Worm (Caenorhabditis elegans) whole organism, early embryonic: ENCODE data around the gene Y43F8B.3.

Source experiments
- B0310.2 ChIP-seq: sonication (generic microtip); optimal IDR thresholded peaks from 2 replicates; lab custom pipeline; 2016; ENCODE audit warnings: mild to moderate bottlenecking, missing genetic modification characterization, missing compliant biosample characterization
- F13C5.2 ChIP-seq: sonication (generic microtip); optimal IDR thresholded peaks from 2 replicates; lab custom pipeline; 2017; ENCODE audit warnings: mild to moderate bottlenecking, missing genetic modification characterization, inconsistent platforms, missing compliant biosample characterization
- aly-1 ChIP-seq: sonication (generic microtip); optimal IDR thresholded peaks from 2 replicates; lab custom pipeline; 2016; ENCODE audit warnings: missing genetic modification characterization, missing compliant biosample characterization
- ama-1 ChIP-seq: fragments of 150-350 bp; optimal IDR thresholded peaks from 2 replicates; lab custom pipeline; 2014
- ceh-13 ChIP-seq: fragments of 200-800 bp; sonication (Bioruptor generic); optimal IDR thresholded peaks from 2 replicates; lab custom pipeline; 2018; ENCODE audit warnings: mild to moderate bottlenecking, missing genetic modification characterization, missing compliant biosample characterization
- ceh-36 ChIP-seq: sonication (generic microtip); optimal IDR thresholded peaks from 2 replicates; lab custom pipeline; 2016; ENCODE audit warnings: missing genetic modification characterization, inconsistent platforms, missing compliant biosample characterization
- ets-7 ChIP-seq: sonication (generic microtip); optimal IDR thresholded peaks from 2 replicates; lab custom pipeline; 2016; ENCODE audit warnings: missing genotype, missing genetic modification characterization, missing compliant biosample characterization
- flt-1 ChIP-seq: fragments of 200-800 bp; sonication (Bioruptor generic); IDR thresholded peaks from 2 replicates; pipeline ENCODE4 v1.3.6; 2022; ENCODE audit warnings: missing genetic modification characterization, missing compliant biosample characterization
- hmbx-1 ChIP-seq: sonication (generic microtip); optimal IDR thresholded peaks from 2 replicates; lab custom pipeline; 2016; ENCODE audit warnings: mild to moderate bottlenecking, missing genetic modification characterization, missing compliant biosample characterization
- hmg-4 ChIP-seq: fragments of 200-800 bp; sonication (Bioruptor generic); optimal IDR thresholded peaks from 2 replicates; lab custom pipeline; 2018; ENCODE audit warnings: mild to moderate bottlenecking, missing genetic modification characterization, missing compliant biosample characterization
- hnd-1 ChIP-seq: sonication (generic microtip); optimal IDR thresholded peaks from 2 replicates; lab custom pipeline; 2016; ENCODE audit warnings: missing genetic modification characterization, missing compliant biosample characterization
- pes-1 ChIP-seq: fragments of 200-800 bp; sonication (Bioruptor generic); IDR thresholded peaks from 2 replicates; pipeline ENCODE4 v1.3.6; 2022; ENCODE audit warnings: missing genetic modification reagents, missing genetic modification characterization, missing compliant biosample characterization
- scrt-1 ChIP-seq: fragments of 200-800 bp; sonication (Bioruptor generic); IDR thresholded peaks from 2 replicates; pipeline ENCODE4 v1.3.6; 2022; ENCODE audit warnings: missing genetic modification characterization, missing compliant biosample characterization
- sea-1 ChIP-seq: fragments of 200-800 bp; sonication (Bioruptor generic); conservative IDR thresholded peaks from 2 replicates; pipeline ENCODE4 v1.3.6; 2022; ENCODE audit warnings: missing genetic modification characterization, missing compliant biosample characterization
- tbx-11 ChIP-seq: fragments of 200-800 bp; sonication (Bioruptor generic); IDR thresholded peaks from 2 replicates; pipeline ENCODE4 v1.3.6; 2022; ENCODE audit warnings: missing genetic modification characterization, missing compliant biosample characterization
- tbx-37 ChIP-seq: fragments of 200-800 bp; sonication (Bioruptor generic); conservative IDR thresholded peaks from 2 replicates; pipeline ENCODE4 v1.3.6; 2022; ENCODE audit warnings: missing genetic modification reagents, missing genetic modification characterization, missing compliant biosample characterization
- tra-4 ChIP-seq: sonication (generic microtip); optimal IDR thresholded peaks from 2 replicates; lab custom pipeline; 2017; ENCODE audit warnings: missing genetic modification characterization, missing compliant biosample characterization

The Y43F8B.3 gene

ce11 chrV:19470385-19470784 lies 32.5 kb upstream of the Y43F8B.3 start, which contains the start of gene Y43F8B.11:
TSS of gene Y43F8B.11 (plus strand) at chrV:19470685.
- TF ChIP-seq aly-1, result no peak
- TF ChIP-seq pes-1, result no peak
- no peak for TF ChIP-seq ama-1
- no peak for TF ChIP-seq hmg-4 (GFP tag; lab: Kevin White, UChicago)
- TF ChIP-seq flt-1 (GFP tag; lab: Robert Waterston, UW), result no peak
- no peak for TF ChIP-seq hmbx-1 (tag; lab: Kevin White, UChicago)
- TF ChIP-seq F13C5.2 (tag; lab: Kevin White, UChicago), result no peak
- TF ChIP-seq scrt-1, result no peak
- TF ChIP-seq ets-7, result no peak
- TF ChIP-seq hnd-1 (tag; lab: Kevin White, UChicago), result no peak
- no peak for TF ChIP-seq tbx-37 (GFP tag; lab: Robert Waterston, UW)
- no peak for TF ChIP-seq sea-1 (GFP tag; lab: Robert Waterston, UW)
- no peak for TF ChIP-seq B0310.2
- no peak for TF ChIP-seq ceh-36
- no peak for TF ChIP-seq tra-4 (tag; lab: Kevin White, UChicago)
- TF ChIP-seq ceh-13 (GFP tag; lab: Kevin White, UChicago), result no peak

ce11 chrV:19473842-19474514 lies 28.9 kb upstream of the Y43F8B.3 start, which contains the start of gene Y43F8B.10:
TSS of gene Y43F8B.10 (plus strand) at chrV:19474464.
- TF ChIP-seq hmbx-1 (tag; lab: Kevin White, UChicago) (no peak), ama-1 (no peak), tra-4 (tag; lab: Kevin White, UChicago) (no peak), F13C5.2 (tag; lab: Kevin White, UChicago) (no peak)

ce11 chrV:19477302-19477701 lies 25.6 kb upstream of the Y43F8B.3 start:
- TF ChIP-seq hmbx-1 (tag; lab: Kevin White, UChicago) (no peak), scrt-1 (no peak), tbx-37 (GFP tag; lab: Robert Waterston, UW) (no peak), hmg-4 (GFP tag; lab: Kevin White, UChicago) (no peak), ets-7 (no peak), pes-1 (no peak), tbx-11 (no peak), flt-1 (GFP tag; lab: Robert Waterston, UW) (no peak), B0310.2 (no peak), ceh-36 (no peak), tra-4 (tag; lab: Kevin White, UChicago) (no peak), F13C5.2 (tag; lab: Kevin White, UChicago) (no peak), sea-1 (GFP tag; lab: Robert Waterston, UW) (no peak), ama-1 (no peak), aly-1 (no peak), ceh-13 (GFP tag; lab: Kevin White, UChicago) (no peak), hnd-1 (tag; lab: Kevin White, UChicago) (no peak)

- TF ChIP-seq B0310.2 (no peak), sea-1 (GFP tag; lab: Robert Waterston, UW) (no peak), hmg-4 (GFP tag; lab: Kevin White, UChicago) (no peak), scrt-1 (no peak), pes-1 (no peak), hnd-1 (tag; lab: Kevin White, UChicago) (no peak), aly-1 (no peak), ets-7 (no peak), tbx-37 (GFP tag; lab: Robert Waterston, UW) (no peak)
Measured at ce11 chrV:19477852-19478251, 25.0 kb upstream of the Y43F8B.3 start, which contains the start of gene Y43F8B.9. TSS of gene Y43F8B.9 (plus strand) at chrV:19478152.

- no peak for TF ChIP-seq tbx-37 (GFP tag; lab: Robert Waterston, UW)
- no peak for TF ChIP-seq F13C5.2 (tag; lab: Kevin White, UChicago)
- no peak for TF ChIP-seq ceh-13 (GFP tag; lab: Kevin White, UChicago)
- TF ChIP-seq aly-1, result no peak
- TF ChIP-seq ama-1, result no peak
- no peak for TF ChIP-seq tbx-11
Measured at ce11 chrV:19482535-19482934, 20.4 kb upstream of the Y43F8B.3 start, which contains the start of gene Y43F8B.22. TSS of gene Y43F8B.22 (plus strand) at chrV:19482835.

ce11 chrV:19484507-19484906 lies 18.4 kb upstream of the Y43F8B.3 start, which contains the start of gene Y43F8B.17:
TSS of gene Y43F8B.17 (plus strand) at chrV:19484721.
- no peak for TF ChIP-seq B0310.2
- TF ChIP-seq pes-1, result no peak
- TF ChIP-seq tbx-11, result no peak
- TF ChIP-seq tbx-37 (GFP tag; lab: Robert Waterston, UW), result no peak
- no peak for TF ChIP-seq tra-4 (tag; lab: Kevin White, UChicago)
- TF ChIP-seq hmg-4 (GFP tag; lab: Kevin White, UChicago), result no peak
- no peak for TF ChIP-seq scrt-1
- no peak for TF ChIP-seq ceh-36
- no peak for TF ChIP-seq hmbx-1 (tag; lab: Kevin White, UChicago)
- no peak for TF ChIP-seq hnd-1 (tag; lab: Kevin White, UChicago)
- TF ChIP-seq ceh-13 (GFP tag; lab: Kevin White, UChicago), result no peak

- TF ChIP-seq aly-1 (no peak), tbx-11 (no peak), ceh-36 (no peak), hmbx-1 (tag; lab: Kevin White, UChicago) (no peak), hmg-4 (GFP tag; lab: Kevin White, UChicago) (no peak), F13C5.2 (tag; lab: Kevin White, UChicago) (no peak), ets-7 (no peak), flt-1 (GFP tag; lab: Robert Waterston, UW) (no peak), ceh-13 (GFP tag; lab: Kevin White, UChicago) (no peak), hnd-1 (tag; lab: Kevin White, UChicago) (no peak), ama-1 (no peak), sea-1 (GFP tag; lab: Robert Waterston, UW) (no peak), tra-4 (tag; lab: Kevin White, UChicago) (no peak), pes-1 (no peak), scrt-1 (no peak), B0310.2 (no peak), tbx-37 (GFP tag; lab: Robert Waterston, UW) (no peak)
Measured at ce11 chrV:19485261-19485660, 17.6 kb upstream of the Y43F8B.3 start, which contains the start of gene Y43F8B.28. TSS of gene Y43F8B.28 (plus strand) at chrV:19485319.
